Fruit fly (Drosophila melanogaster) whole organism, prepupa: ENCODE results near the gene Arpc4.

Experiments used
- CG11762 ChIP-seq: fragments of 200-800 bp; sonication (Bioruptor generic); optimal IDR thresholded peaks from 3 replicates; lab custom pipeline; 2016; ENCODE audit warnings: missing biosample characterization, missing genetic modification characterization; ENCODE audit not compliant: insufficient read depth
- CG4318 ChIP-seq: fragments of 200-800 bp; sonication (Bioruptor generic); optimal IDR thresholded peaks from 3 replicates; lab custom pipeline; 2017; ENCODE audit warnings: missing biosample characterization, mild to moderate bottlenecking, missing genetic modification characterization
- OdsH ChIP-seq: fragments of 200-800 bp; sonication (Bioruptor generic); optimal IDR thresholded peaks from 3 replicates; lab custom pipeline; 2016; ENCODE audit warnings: missing biosample characterization, missing genetic modification characterization
- dac ChIP-seq: fragments of 200-800 bp; sonication (Bioruptor generic); optimal IDR thresholded peaks from 2 replicates; lab custom pipeline; 2017; ENCODE audit warnings: missing biosample characterization, mild to moderate bottlenecking, missing genetic modification characterization
- eg ChIP-seq: fragments of 200-800 bp; sonication (Bioruptor generic); IDR thresholded peaks from 3 replicates; pipeline ENCODE4 v1.3.6; 2022; ENCODE audit warnings: missing biosample characterization, missing genetic modification characterization
- topi ChIP-seq: fragments of 200-800 bp; sonication (Bioruptor generic); optimal IDR thresholded peaks from 3 replicates; lab custom pipeline; 2016; ENCODE audit warnings: missing biosample characterization, missing genetic modification characterization

dm6 chr2L:6080329-6080728 lies 44.6 kb upstream of the Arpc4 start:
- TF ChIP-seq OdsH (GFP tag; lab: Kevin White, UChicago) (no peak), dac (GFP tag; lab: Kevin White, UChicago) (no peak), CG4318 (GFP tag; lab: Kevin White, UChicago) (no peak), eg (GFP tag; lab: Robert Waterston, UW) (no peak), topi (GFP tag; lab: Kevin White, UChicago) (no peak), CG11762 (GFP tag; lab: Kevin White, UChicago) (no peak)
